Fruit fly (Drosophila melanogaster): Measurements from ENCODE around the gene CG7208.

CG7208 gene

DNA sequence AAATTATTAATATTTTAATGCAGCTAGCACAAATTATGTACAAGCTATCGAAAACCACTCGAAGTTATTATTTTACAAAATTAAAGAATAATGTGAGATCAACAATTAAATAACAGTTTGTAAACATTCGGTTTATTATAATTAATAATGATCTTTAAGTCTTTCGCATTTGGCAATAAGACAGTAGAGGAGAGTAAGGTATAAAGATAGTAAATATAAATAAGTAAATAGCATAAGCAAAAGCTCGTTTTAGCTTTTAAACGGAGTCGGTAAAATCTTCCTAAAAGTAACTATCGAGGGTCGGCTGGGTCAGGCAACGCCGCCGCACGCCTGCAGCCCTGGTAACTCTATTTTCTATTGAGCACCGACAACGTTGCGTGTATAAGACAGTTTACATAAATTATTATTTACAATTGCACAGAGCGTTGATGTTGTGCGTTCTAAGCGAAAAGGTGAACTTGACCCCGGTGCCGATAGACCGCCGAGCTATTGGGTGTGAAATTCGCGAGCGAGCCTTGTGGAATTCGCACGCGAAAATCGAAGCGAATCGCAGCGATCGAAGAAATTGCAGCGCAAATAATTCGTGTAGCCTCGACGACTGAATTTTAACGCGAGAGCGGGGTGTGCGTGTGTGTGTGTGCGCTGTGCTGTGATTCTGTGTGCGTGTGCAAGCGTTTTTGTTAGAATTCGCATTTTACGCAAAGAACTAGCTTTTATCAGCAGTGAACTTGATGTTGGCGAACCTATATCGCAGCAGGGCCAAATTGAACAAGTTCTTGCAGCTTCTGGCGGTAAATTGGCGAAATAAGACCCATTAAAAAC, 17.9 kb downstream of the CG7208 start, which contains the start of gene wrd (continued):
- TF ChIP-seq so (GFP tag; IDR thresholded peaks at IDR 0.05) (no peak), luna (GFP tag; optimal IDR thresholded peaks at IDR 0.05) (no peak), CG30403 (GFP tag; optimal IDR thresholded peaks at IDR 0.05) (peak; percentile 53), sens (GFP tag) (peak; percentile 71), pan (optimal IDR thresholded peaks at IDR 0.05) (no peak), pan (GFP tag; optimal IDR thresholded peaks at IDR 0.05 in 1 of 2, IDR thresholded peaks at IDR 0.05 in 1 of 2) (peak in 1 of 2 experiments; percentile 9), vnd (GFP tag; IDR thresholded peaks at IDR 0.05; ENCODE audit: partially characterized antibody) (no peak), Neu2 (GFP tag; optimal IDR thresholded peaks at IDR 0.05; ENCODE audit: borderline replicate concordance) (no peak), D19A (tag; optimal IDR thresholded peaks at IDR 0.05) (peak; percentile 2), Hand (GFP tag; optimal IDR thresholded peaks at IDR 0.05) (no peak), CG10147 (GFP tag; optimal IDR thresholded peaks at IDR 0.05) (no peak), ttk (GFP tag; IDR thresholded peaks at IDR 0.05) (no peak), bbx (GFP tag; IDR thresholded peaks at IDR 0.05; ENCODE audit: partially characterized antibody) (no peak), CG1603 (tag; optimal IDR thresholded peaks at IDR 0.05) (peak; percentile 43), CG11696 (GFP tag; IDR thresholded peaks at IDR 0.05) (no peak), Hr51 (GFP tag; optimal IDR thresholded peaks at IDR 0.05) (peak in 1 of 2 experiments; percentile 40), tx (GFP tag; optimal IDR thresholded peaks at IDR 0.05) (no peak), CG8478 (optimal IDR thresholded peaks at IDR 0.05) (no peak), Myb (GFP tag; optimal IDR thresholded peaks at IDR 0.05) (no peak), psq (GFP tag; optimal IDR thresholded peaks at IDR 0.05) (no peak), CG8281 (tag; optimal IDR thresholded peaks at IDR 0.05) (no peak), gsb-n (tag; optimal IDR thresholded peaks at IDR 0.05) (no peak), dmrt11E (tag; optimal IDR thresholded peaks at IDR 0.05) (peak; percentile 42), CG4404 (GFP tag; IDR thresholded peaks at IDR 0.05) (no peak), CG7271 (tag; optimal IDR thresholded peaks at IDR 0.05) (no peak), CG12104 (GFP tag; optimal IDR thresholded peaks at IDR 0.05) (peak; percentile 17), bcd (GFP tag; optimal IDR thresholded peaks at IDR 0.05) (no peak), CG10267 (tag; optimal IDR thresholded peaks at IDR 0.05) (peak; percentile 3), gsb (GFP tag; IDR thresholded peaks at IDR 0.05) (no peak), ac (GFP tag; optimal IDR thresholded peaks at IDR 0.05) (no peak), E2f2 (GFP tag; IDR thresholded peaks at IDR 0.05) (no peak), CG4617 (GFP tag; optimal IDR thresholded peaks at IDR 0.05; ENCODE audit: borderline replicate concordance) (peak; percentile 12), CG10321 (GFP tag; IDR thresholded peaks at IDR 0.05) (no peak), CG13894 (tag; optimal IDR thresholded peaks at IDR 0.05) (no peak), CG9437 (GFP tag; optimal IDR thresholded peaks at IDR 0.05) (no peak), ssp (GFP tag; IDR thresholded peaks at IDR 0.05) (no peak), CG12071 (GFP tag; optimal IDR thresholded peaks at IDR 0.05) (no peak), Atf3 (GFP tag; optimal IDR thresholded peaks at IDR 0.05) (no peak), gcm2 (GFP tag; optimal IDR thresholded peaks at IDR 0.05) (no peak), Doc3 (GFP tag; IDR thresholded peaks at IDR 0.05; ENCODE audit: partially characterized antibody) (no peak), gcm (GFP tag; optimal IDR thresholded peaks at IDR 0.05) (no peak), CG1792 (GFP tag; optimal IDR thresholded peaks at IDR 0.05) (no peak), Oaz (GFP tag; IDR thresholded peaks at IDR 0.05) (no peak), CG7987 (GFP tag; optimal IDR thresholded peaks at IDR 0.05) (no peak), org-1 (GFP tag; optimal IDR thresholded peaks at IDR 0.05) (no peak), chn (GFP tag; optimal IDR thresholded peaks at IDR 0.05) (no peak), stc (GFP tag; IDR thresholded peaks at IDR 0.05) (no peak), pzg (GFP tag; optimal IDR thresholded peaks at IDR 0.05) (peak; percentile 34), slou (GFP tag; optimal IDR thresholded peaks at IDR 0.05) (no peak), D19B (GFP tag; optimal IDR thresholded peaks at IDR 0.05) (peak; percentile 36)
